Worm (Caenorhabditis elegans): ENCODE results near the gene srlf-3.

srlf-3 gene

ce11 chrIV:8511056-8511455, 23.8 kb downstream of the srlf-3 start, which contains the start of gene mes-6:
Gene mes-6 (plus strand): TSS chrIV:8511284.
- no peak for TF ChIP-seq B0310.2 (tag; optimal IDR thresholded peaks at IDR 0.05)
- no peak for TF ChIP-seq hmg-4 (GFP tag; optimal IDR thresholded peaks at IDR 0.05)
- no peak for TF ChIP-seq tra-4 (tag; optimal IDR thresholded peaks at IDR 0.05)
- no peak for TF ChIP-seq ceh-13 (GFP tag; optimal IDR thresholded peaks at IDR 0.05)
- no peak for TF ChIP-seq sea-1 (GFP tag; conservative IDR thresholded peaks at IDR 0.05)
- TF ChIP-seq hmbx-1 (tag; optimal IDR thresholded peaks at IDR 0.05): no peak
- TF ChIP-seq F13C5.2 (tag; optimal IDR thresholded peaks at IDR 0.05): no peak
- TF ChIP-seq tbx-11 (GFP tag; IDR thresholded peaks at IDR 0.05): no peak
- no peak for TF ChIP-seq hnd-1 (tag; optimal IDR thresholded peaks at IDR 0.05)
- no peak for TF ChIP-seq scrt-1 (GFP tag; IDR thresholded peaks at IDR 0.05)
- no peak for TF ChIP-seq ceh-36 (tag; optimal IDR thresholded peaks at IDR 0.05)
- no peak for TF ChIP-seq ets-7 (tag; optimal IDR thresholded peaks at IDR 0.05)
- no peak for TF ChIP-seq flt-1 (GFP tag; IDR thresholded peaks at IDR 0.05)
- TF ChIP-seq tbx-37 (GFP tag; conservative IDR thresholded peaks at IDR 0.05): no peak
- no peak for TF ChIP-seq aly-1 (tag; optimal IDR thresholded peaks at IDR 0.05)
- no peak for TF ChIP-seq pes-1 (GFP tag; IDR thresholded peaks at IDR 0.05)

- TF ChIP-seq hmg-4 (GFP tag; optimal IDR thresholded peaks at IDR 0.05) (no peak), tbx-11 (GFP tag; IDR thresholded peaks at IDR 0.05) (no peak), ceh-36 (tag; optimal IDR thresholded peaks at IDR 0.05) (no peak), F13C5.2 (tag; optimal IDR thresholded peaks at IDR 0.05) (no peak)
Observed at ce11 chrIV:8512679-8513078, 25.4 kb downstream of the srlf-3 start, which contains the start of gene C09G4.4. Gene C09G4.4 (plus strand): TSS chrIV:8512979.

ce11 chrIV:8513619-8514018, 26.3 kb downstream of the srlf-3 start, which contains the start of gene cks-1:
Gene cks-1 (plus strand): TSS chrIV:8513919.
- TF ChIP-seq aly-1 (tag; optimal IDR thresholded peaks at IDR 0.05) (no peak), hmbx-1 (tag; optimal IDR thresholded peaks at IDR 0.05) (no peak), ets-7 (tag; optimal IDR thresholded peaks at IDR 0.05) (no peak), scrt-1 (GFP tag; IDR thresholded peaks at IDR 0.05) (no peak), ceh-36 (tag; optimal IDR thresholded peaks at IDR 0.05) (no peak), tra-4 (tag; optimal IDR thresholded peaks at IDR 0.05) (no peak), hnd-1 (tag; optimal IDR thresholded peaks at IDR 0.05) (no peak), sea-1 (GFP tag; conservative IDR thresholded peaks at IDR 0.05) (no peak), pes-1 (GFP tag; IDR thresholded peaks at IDR 0.05) (no peak), tbx-37 (GFP tag; conservative IDR thresholded peaks at IDR 0.05) (no peak), tbx-11 (GFP tag; IDR thresholded peaks at IDR 0.05) (no peak), flt-1 (GFP tag; IDR thresholded peaks at IDR 0.05) (no peak), ceh-13 (GFP tag; optimal IDR thresholded peaks at IDR 0.05) (no peak), B0310.2 (tag; optimal IDR thresholded peaks at IDR 0.05) (no peak), hmg-4 (GFP tag; optimal IDR thresholded peaks at IDR 0.05) (no peak), F13C5.2 (tag; optimal IDR thresholded peaks at IDR 0.05) (no peak)

DNA sequence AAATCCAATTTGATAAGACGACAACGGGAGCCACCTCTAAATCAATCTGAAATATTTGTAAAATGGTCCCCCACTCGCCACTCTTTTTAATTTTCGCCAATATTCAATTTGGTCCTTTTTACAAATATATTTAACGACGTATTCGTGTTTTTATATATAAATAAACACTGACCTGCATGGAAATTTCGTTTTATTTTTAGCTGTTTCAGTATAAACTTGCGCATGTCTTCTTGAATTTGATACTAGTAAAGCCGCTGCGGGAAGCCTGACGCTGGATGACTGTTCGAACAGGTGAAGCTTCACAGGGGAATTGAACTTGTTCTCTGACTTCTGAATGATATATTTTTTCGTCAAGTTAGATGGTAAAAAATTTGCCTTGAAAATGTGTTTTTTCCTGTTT, 27.3 kb downstream of the srlf-3 start:
- TF ChIP-seq scrt-1 (GFP tag; IDR thresholded peaks at IDR 0.05) (no peak), sea-1 (GFP tag; conservative IDR thresholded peaks at IDR 0.05) (no peak), flt-1 (GFP tag; IDR thresholded peaks at IDR 0.05) (no peak), aly-1 (tag; optimal IDR thresholded peaks at IDR 0.05) (no peak), F13C5.2 (tag; optimal IDR thresholded peaks at IDR 0.05) (no peak), tra-4 (tag; optimal IDR thresholded peaks at IDR 0.05) (no peak), ets-7 (tag; optimal IDR thresholded peaks at IDR 0.05) (no peak), hmbx-1 (tag; optimal IDR thresholded peaks at IDR 0.05) (no peak), hnd-1 (tag; optimal IDR thresholded peaks at IDR 0.05) (no peak), tbx-37 (GFP tag; conservative IDR thresholded peaks at IDR 0.05) (no peak), ama-1 (optimal IDR thresholded peaks at IDR 0.05) (no peak), ceh-13 (GFP tag; optimal IDR thresholded peaks at IDR 0.05) (no peak), hmg-4 (GFP tag; optimal IDR thresholded peaks at IDR 0.05) (no peak), tbx-11 (GFP tag; IDR thresholded peaks at IDR 0.05) (no peak), B0310.2 (tag; optimal IDR thresholded peaks at IDR 0.05) (no peak), pes-1 (GFP tag; IDR thresholded peaks at IDR 0.05) (no peak), ceh-36 (tag; optimal IDR thresholded peaks at IDR 0.05) (no peak)

- TF ChIP-seq pes-1 (GFP tag; IDR thresholded peaks at IDR 0.05) (no peak), tbx-11 (GFP tag; IDR thresholded peaks at IDR 0.05) (no peak), ama-1 (optimal IDR thresholded peaks at IDR 0.05) (no peak), hmbx-1 (tag; optimal IDR thresholded peaks at IDR 0.05) (no peak), ets-7 (tag; optimal IDR thresholded peaks at IDR 0.05) (no peak), sea-1 (GFP tag; conservative IDR thresholded peaks at IDR 0.05) (no peak), ceh-36 (tag; optimal IDR thresholded peaks at IDR 0.05) (no peak), flt-1 (GFP tag; IDR thresholded peaks at IDR 0.05) (no peak), scrt-1 (GFP tag; IDR thresholded peaks at IDR 0.05) (no peak), hmg-4 (GFP tag; optimal IDR thresholded peaks at IDR 0.05) (no peak), F13C5.2 (tag; optimal IDR thresholded peaks at IDR 0.05) (no peak), hnd-1 (tag; optimal IDR thresholded peaks at IDR 0.05) (no peak), tra-4 (tag; optimal IDR thresholded peaks at IDR 0.05) (no peak), tbx-37 (GFP tag; conservative IDR thresholded peaks at IDR 0.05) (no peak), aly-1 (tag; optimal IDR thresholded peaks at IDR 0.05) (no peak), ceh-13 (GFP tag; optimal IDR thresholded peaks at IDR 0.05) (no peak), B0310.2 (tag; optimal IDR thresholded peaks at IDR 0.05) (no peak)
Observed at ce11 chrIV:8519949-8520348, 32.7 kb downstream of the srlf-3 start.

- no peak for TF ChIP-seq F13C5.2 (tag; optimal IDR thresholded peaks at IDR 0.05)
- TF ChIP-seq flt-1 (GFP tag; IDR thresholded peaks at IDR 0.05): no peak
- no peak for TF ChIP-seq hmg-4 (GFP tag; optimal IDR thresholded peaks at IDR 0.05)
- no peak for TF ChIP-seq scrt-1 (GFP tag; IDR thresholded peaks at IDR 0.05)
Observed at ce11 chrIV:8520594-8520993, 33.3 kb downstream of the srlf-3 start, which contains the start of gene pkg-2. Gene pkg-2 (plus strand): TSS chrIV:8520894.

DNA sequence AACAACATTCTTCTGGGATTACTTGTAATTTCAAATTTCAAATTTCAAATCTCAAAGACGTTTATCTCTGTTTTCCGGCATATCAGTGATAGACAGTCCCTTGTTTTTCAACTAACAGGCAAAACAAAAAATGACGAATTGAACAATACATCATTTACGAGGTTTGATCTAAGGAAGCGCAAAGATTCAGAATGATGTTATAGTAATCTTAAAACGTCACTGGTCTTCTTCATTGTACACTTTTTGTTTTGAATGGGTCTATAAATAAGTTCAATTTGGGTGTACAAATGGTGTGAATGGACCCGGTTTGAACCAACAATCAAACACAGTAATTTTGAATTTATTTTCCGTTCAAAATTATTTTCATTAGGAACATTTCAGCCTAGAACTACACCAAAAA, 36.7 kb downstream of the srlf-3 start:
- TF ChIP-seq tbx-37 (GFP tag; conservative IDR thresholded peaks at IDR 0.05) (no peak), F13C5.2 (tag; optimal IDR thresholded peaks at IDR 0.05) (no peak), hnd-1 (tag; optimal IDR thresholded peaks at IDR 0.05) (no peak)

- no peak for TF ChIP-seq ets-7 (tag; optimal IDR thresholded peaks at IDR 0.05)
- TF ChIP-seq F13C5.2 (tag; optimal IDR thresholded peaks at IDR 0.05): no peak
- TF ChIP-seq hmg-4 (GFP tag; optimal IDR thresholded peaks at IDR 0.05): no peak
- TF ChIP-seq tra-4 (tag; optimal IDR thresholded peaks at IDR 0.05): no peak
- TF ChIP-seq pes-1 (GFP tag; IDR thresholded peaks at IDR 0.05): no peak
- no peak for TF ChIP-seq ceh-13 (GFP tag; optimal IDR thresholded peaks at IDR 0.05)
- no peak for TF ChIP-seq ceh-36 (tag; optimal IDR thresholded peaks at IDR 0.05)
- TF ChIP-seq B0310.2 (tag; optimal IDR thresholded peaks at IDR 0.05): no peak
- TF ChIP-seq scrt-1 (GFP tag; IDR thresholded peaks at IDR 0.05): no peak
- no peak for TF ChIP-seq tbx-11 (GFP tag; IDR thresholded peaks at IDR 0.05)
- TF ChIP-seq ama-1 (optimal IDR thresholded peaks at IDR 0.05): no peak
Observed at ce11 chrIV:8526050-8526449, 38.8 kb downstream of the srlf-3 start.

Measured in whole organism, early embryonic.